Worm (Caenorhabditis elegans) whole organism, L2 larva: Measurements from ENCODE around the gene fbxa-35.

ENCODE experiments used
- C34F6.9 ChIP-seq: fragments of 150-350 bp; optimal IDR thresholded peaks from 2 replicates; lab custom pipeline; 2014; ENCODE audit warnings: missing biosample characterization, missing genetic modification characterization
- F13H6.1 ChIP-seq: sonication (generic microtip); optimal IDR thresholded peaks from 2 replicates; lab custom pipeline; 2016; ENCODE audit warnings: missing genetic modification characterization, missing compliant biosample characterization
- R02D3.7 ChIP-seq: fragments of 150-350 bp; optimal IDR thresholded peaks from 2 replicates; lab custom pipeline; 2014; ENCODE audit warnings: missing biosample characterization, missing genetic modification characterization
- Y55F3AM.14 ChIP-seq: fragments of 200-800 bp; sonication (Bioruptor generic); optimal IDR thresholded peaks from 2 replicates; lab custom pipeline; 2018; ENCODE audit warnings: mild to moderate bottlenecking, missing genetic modification characterization, missing compliant biosample characterization
- ZK546.5 ChIP-seq: sonication (generic microtip); optimal IDR thresholded peaks from 2 replicates; lab custom pipeline; 2017; ENCODE audit warnings: missing biosample characterization, missing genetic modification characterization
- alr-1 ChIP-seq: fragments of 150-350 bp; optimal IDR thresholded peaks from 2 replicates; lab custom pipeline; 2014; ENCODE audit warnings: missing biosample characterization, missing genetic modification characterization
- ama-1 ChIP-seq: fragments of 150-350 bp; optimal IDR thresholded peaks from 2 replicates; lab custom pipeline; 2018; ENCODE audit warnings: inconsistent platforms
- blmp-1 ChIP-seq: sonication (generic microtip); optimal IDR thresholded peaks from 2 replicates; lab custom pipeline; 2017; ENCODE audit warnings: missing genetic modification characterization, mild to moderate bottlenecking, missing compliant biosample characterization, antibody characterized with exemption, moderate library complexity; ENCODE audit not compliant: insufficient read depth
- ceh-16 ChIP-seq: fragments of 150-350 bp; optimal IDR thresholded peaks from 2 replicates; lab custom pipeline; 2014; ENCODE audit warnings: missing biosample characterization, missing genetic modification characterization
- crh-2 ChIP-seq: sonication (generic microtip); optimal IDR thresholded peaks from 2 replicates; lab custom pipeline; 2017; ENCODE audit warnings: missing biosample characterization, missing genetic modification characterization
- dmd-4 ChIP-seq: sonication (generic microtip); optimal IDR thresholded peaks from 2 replicates; lab custom pipeline; 2017; ENCODE audit warnings: missing biosample characterization, missing genetic modification characterization
- elt-1 ChIP-seq: fragments of 150-350 bp; optimal IDR thresholded peaks from 2 replicates; lab custom pipeline; 2014; ENCODE audit warnings: missing biosample characterization, missing genetic modification characterization
- elt-3 ChIP-seq: sonication (generic microtip); optimal IDR thresholded peaks from 2 replicates; lab custom pipeline; 2017; ENCODE audit warnings: missing biosample characterization, missing genetic modification characterization
- fos-1 ChIP-seq: fragments of 150-350 bp; optimal IDR thresholded peaks from 2 replicates; lab custom pipeline; 2014; ENCODE audit warnings: missing biosample characterization, missing genetic modification characterization
- gmeb-1 ChIP-seq: fragments of 150-350 bp; optimal IDR thresholded peaks from 2 replicates; lab custom pipeline; 2014; ENCODE audit warnings: missing biosample characterization, missing genetic modification characterization
- lin-11 ChIP-seq: fragments of 150-350 bp; sonication (generic microtip); optimal IDR thresholded peaks from 2 replicates; lab custom pipeline; 2014; ENCODE audit warnings: missing biosample characterization, missing genetic modification characterization, inconsistent platforms, mixed read lengths
- mab-5 ChIP-seq: fragments of 150-350 bp; optimal IDR thresholded peaks from 2 replicates; lab custom pipeline; 2014; ENCODE audit warnings: missing biosample characterization, missing genetic modification characterization
- nhr-11 ChIP-seq: fragments of 150-350 bp; optimal IDR thresholded peaks from 2 replicates; lab custom pipeline; 2014; ENCODE audit warnings: missing biosample characterization, missing genetic modification characterization
- nhr-12 ChIP-seq: fragments of 150-350 bp; optimal IDR thresholded peaks from 2 replicates; lab custom pipeline; 2014; ENCODE audit warnings: missing biosample characterization, missing genetic modification characterization
- nhr-129 ChIP-seq: fragments of 150-350 bp; optimal IDR thresholded peaks from 2 replicates; lab custom pipeline; 2014; ENCODE audit warnings: missing biosample characterization, missing genetic modification characterization
- nhr-21 ChIP-seq: fragments of 150-350 bp; optimal IDR thresholded peaks from 2 replicates; lab custom pipeline; 2014; ENCODE audit warnings: missing biosample characterization, missing genetic modification characterization
- nhr-23 ChIP-seq: fragments of 150-350 bp; optimal IDR thresholded peaks from 2 replicates; lab custom pipeline; 2014; ENCODE audit warnings: missing biosample characterization, missing genetic modification reagents, missing genetic modification characterization
- nhr-25 ChIP-seq: fragments of 150-350 bp; sonication (generic microtip); optimal IDR thresholded peaks from 3 replicates; lab custom pipeline; 2014; ENCODE audit warnings: missing biosample characterization, missing genetic modification characterization
- nhr-6 ChIP-seq: fragments of 150-350 bp; optimal IDR thresholded peaks from 2 replicates; lab custom pipeline; 2014; ENCODE audit warnings: missing biosample characterization, missing genetic modification characterization
- peb-1 ChIP-seq: fragments of 150-350 bp; optimal IDR thresholded peaks from 2 replicates; lab custom pipeline; 2014; ENCODE audit warnings: missing biosample characterization, missing genetic modification characterization
- sem-4 ChIP-seq: fragments of 150-350 bp; optimal IDR thresholded peaks from 2 replicates; lab custom pipeline; 2014; ENCODE audit warnings: missing biosample characterization, missing genetic modification reagents, missing genetic modification characterization
- skn-1 ChIP-seq: sonication (generic microtip); optimal IDR thresholded peaks from 2 replicates; lab custom pipeline; 2017; ENCODE audit warnings: missing biosample characterization, missing genetic modification characterization
- sma-9 ChIP-seq, 2 experiments: fragments of 150-350 bp in 1 of 2; sonication (generic microtip) in 1 of 2; optimal IDR thresholded peaks; 2 replicates each; lab custom pipeline; 2014 to 2016; ENCODE audit warnings: missing genetic modification characterization in 2 of 2, mild to moderate bottlenecking in 1 of 2, missing biosample characterization in 1 of 2, missing compliant biosample characterization in 1 of 2, missing genetic modification reagents in 1 of 2, moderate library complexity in 1 of 2
- snpc-4 ChIP-seq: fragments of 150-350 bp; optimal IDR thresholded peaks from 2 replicates; lab custom pipeline; 2014; ENCODE audit warnings: missing biosample characterization, missing genetic modification characterization
- unc-62 ChIP-seq: fragments of 150-350 bp; optimal IDR thresholded peaks from 2 replicates; lab custom pipeline; 2014; ENCODE audit warnings: missing biosample characterization, missing genetic modification reagents, missing genetic modification characterization
- ztf-1 ChIP-seq: fragments of 200-800 bp; sonication (Bioruptor generic); conservative IDR thresholded peaks from 2 replicates; pipeline ENCODE4 v1.3.6; 2022; ENCODE audit warnings: missing genetic modification characterization, missing compliant biosample characterization
- ztf-11 ChIP-seq: sonication (generic microtip); optimal IDR thresholded peaks from 2 replicates; lab custom pipeline; 2017; ENCODE audit warnings: missing biosample characterization, missing genetic modification characterization
- ztf-4 ChIP-seq: fragments of 150-350 bp; optimal IDR thresholded peaks from 2 replicates; lab custom pipeline; 2014; ENCODE audit warnings: missing biosample characterization, missing genetic modification characterization

Gene fbxa-35

ce11 chrIII:1321561-1321960 lies 26.1 kb downstream of the fbxa-35 start, which contains the start of gene fbxa-15:
Gene fbxa-15 (minus strand): TSS chrIII:1321661.
- no peak for TF ChIP-seq alr-1 (tag; lab: Kevin White, UChicago)
- peak; percentile 23 for TF ChIP-seq fos-1

- TF ChIP-seq sma-9 (GFP tag; optimal IDR thresholded peaks at IDR 0.05; lab: Kevin White, UChicago) (peak; percentile 42), sma-9 (tag; optimal IDR thresholded peaks at IDR 0.05; lab: Kevin White, UChicago) (no peak), nhr-12 (tag; lab: Kevin White, UChicago) (no peak), skn-1 (no peak), crh-2 (tag; lab: Kevin White, UChicago) (peak; percentile 1), fos-1 (peak; percentile 89)
Observed at ce11 chrIII:1323555-1323954, 28.1 kb downstream of the fbxa-35 start.

ce11 chrIII:1324513-1324912 lies 29.0 kb downstream of the fbxa-35 start, which contains the start of gene fbxa-14:
Gene fbxa-14 (minus strand): TSS chrIII:1324613.
- TF ChIP-seq unc-62 (no peak), gmeb-1 (tag; lab: Kevin White, UChicago) (no peak), crh-2 (tag; lab: Kevin White, UChicago) (no peak), nhr-11 (tag; lab: Kevin White, UChicago) (no peak)
- TF ChIP-seq, all 48 proteins: peak for 0

- TF ChIP-seq F13H6.1 (tag; lab: Kevin White, UChicago) (no peak), elt-1 (tag; lab: Kevin White, UChicago) (no peak), skn-1 (no peak), ztf-1 (GFP tag; lab: Robert Waterston, UW) (no peak), snpc-4 (no peak), sem-4 (no peak), nhr-23 (tag; lab: Kevin White, UChicago) (no peak), mab-5 (no peak), ceh-16 (no peak), gmeb-1 (tag; lab: Kevin White, UChicago) (no peak), nhr-21 (tag; lab: Kevin White, UChicago) (no peak), nhr-6 (no peak), Y55F3AM.14 (GFP tag; lab: Kevin White, UChicago) (no peak), C34F6.9 (tag; lab: Kevin White, UChicago) (no peak), ztf-11 (tag; lab: Kevin White, UChicago) (no peak), lin-11 (tag; lab: Kevin White, UChicago) (no peak), fos-1 (no peak), ztf-4 (no peak), crh-2 (tag; lab: Kevin White, UChicago) (no peak), elt-3 (tag; lab: Kevin White, UChicago) (no peak)
Observed at ce11 chrIII:1326490-1326889, 31.0 kb downstream of the fbxa-35 start, which contains the start of gene Y82E9BL.18. Gene Y82E9BL.18 (plus strand): TSS chrIII:1326790.

- peak; percentile 60 for TF ChIP-seq fos-1
- no peak for TF ChIP-seq blmp-1 (tag; lab: Kevin White, UChicago)
Observed at ce11 chrIII:1331894-1332293, 36.4 kb downstream of the fbxa-35 start, which contains the start of gene Y82E9BL.19. Gene Y82E9BL.19 (plus strand): TSS chrIII:1332016.

ce11 chrIII:1340240-1340639 lies 44.8 kb downstream of the fbxa-35 start, which contains the start of gene fbxa-5:
Gene fbxa-5 (minus strand): TSS chrIII:1340340.
- TF ChIP-seq elt-3 (tag; lab: Kevin White, UChicago) (no peak), nhr-25 (tag; lab: Kevin White, UChicago) (no peak), peb-1 (tag; lab: Kevin White, UChicago) (no peak), R02D3.7 (tag; lab: Kevin White, UChicago) (no peak), F13H6.1 (tag; lab: Kevin White, UChicago) (no peak), fos-1 (no peak), nhr-23 (tag; lab: Kevin White, UChicago) (no peak), ceh-16 (no peak), dmd-4 (tag; lab: Kevin White, UChicago) (no peak), nhr-129 (tag; lab: Kevin White, UChicago) (no peak), lin-11 (tag; lab: Kevin White, UChicago) (no peak), elt-1 (tag; lab: Kevin White, UChicago) (no peak), ZK546.5 (tag; lab: Kevin White, UChicago) (no peak), ama-1 (lab: Kevin White, UChicago) (no peak)
